Worm (Caenorhabditis elegans) whole organism, early embryonic: ENCODE results near the gene sut-2.
"Not testable (repeated sequence)": the region's sequence is repeated elsewhere in the genome, so short reads cannot be mapped to it uniquely, and the experiment has no call there.

ENCODE experiments used
- B0310.2 ChIP-seq: sonication (generic microtip); optimal IDR thresholded peaks from 2 replicates; lab custom pipeline; 2016; ENCODE audit warnings: mild to moderate bottlenecking, missing genetic modification characterization, missing compliant biosample characterization
- F13C5.2 ChIP-seq: sonication (generic microtip); optimal IDR thresholded peaks from 2 replicates; lab custom pipeline; 2017; ENCODE audit warnings: mild to moderate bottlenecking, missing genetic modification characterization, inconsistent platforms, missing compliant biosample characterization
- aly-1 ChIP-seq: sonication (generic microtip); optimal IDR thresholded peaks from 2 replicates; lab custom pipeline; 2016; ENCODE audit warnings: missing genetic modification characterization, missing compliant biosample characterization
- ama-1 ChIP-seq: fragments of 150-350 bp; optimal IDR thresholded peaks from 2 replicates; lab custom pipeline; 2014
- ceh-13 ChIP-seq: fragments of 200-800 bp; sonication (Bioruptor generic); optimal IDR thresholded peaks from 2 replicates; lab custom pipeline; 2018; ENCODE audit warnings: mild to moderate bottlenecking, missing genetic modification characterization, missing compliant biosample characterization
- ceh-36 ChIP-seq: sonication (generic microtip); optimal IDR thresholded peaks from 2 replicates; lab custom pipeline; 2016; ENCODE audit warnings: missing genetic modification characterization, inconsistent platforms, missing compliant biosample characterization
- ets-7 ChIP-seq: sonication (generic microtip); optimal IDR thresholded peaks from 2 replicates; lab custom pipeline; 2016; ENCODE audit warnings: missing genotype, missing genetic modification characterization, missing compliant biosample characterization
- flt-1 ChIP-seq: fragments of 200-800 bp; sonication (Bioruptor generic); IDR thresholded peaks from 2 replicates; pipeline ENCODE4 v1.3.6; 2022; ENCODE audit warnings: missing genetic modification characterization, missing compliant biosample characterization
- hmbx-1 ChIP-seq: sonication (generic microtip); optimal IDR thresholded peaks from 2 replicates; lab custom pipeline; 2016; ENCODE audit warnings: mild to moderate bottlenecking, missing genetic modification characterization, missing compliant biosample characterization
- hmg-4 ChIP-seq: fragments of 200-800 bp; sonication (Bioruptor generic); optimal IDR thresholded peaks from 2 replicates; lab custom pipeline; 2018; ENCODE audit warnings: mild to moderate bottlenecking, missing genetic modification characterization, missing compliant biosample characterization
- hnd-1 ChIP-seq: sonication (generic microtip); optimal IDR thresholded peaks from 2 replicates; lab custom pipeline; 2016; ENCODE audit warnings: missing genetic modification characterization, missing compliant biosample characterization
- pes-1 ChIP-seq: fragments of 200-800 bp; sonication (Bioruptor generic); IDR thresholded peaks from 2 replicates; pipeline ENCODE4 v1.3.6; 2022; ENCODE audit warnings: missing genetic modification reagents, missing genetic modification characterization, missing compliant biosample characterization
- scrt-1 ChIP-seq: fragments of 200-800 bp; sonication (Bioruptor generic); IDR thresholded peaks from 2 replicates; pipeline ENCODE4 v1.3.6; 2022; ENCODE audit warnings: missing genetic modification characterization, missing compliant biosample characterization
- sea-1 ChIP-seq: fragments of 200-800 bp; sonication (Bioruptor generic); conservative IDR thresholded peaks from 2 replicates; pipeline ENCODE4 v1.3.6; 2022; ENCODE audit warnings: missing genetic modification characterization, missing compliant biosample characterization
- tbx-11 ChIP-seq: fragments of 200-800 bp; sonication (Bioruptor generic); IDR thresholded peaks from 2 replicates; pipeline ENCODE4 v1.3.6; 2022; ENCODE audit warnings: missing genetic modification characterization, missing compliant biosample characterization
- tbx-37 ChIP-seq: fragments of 200-800 bp; sonication (Bioruptor generic); conservative IDR thresholded peaks from 2 replicates; pipeline ENCODE4 v1.3.6; 2022; ENCODE audit warnings: missing genetic modification reagents, missing genetic modification characterization, missing compliant biosample characterization
- tra-4 ChIP-seq: sonication (generic microtip); optimal IDR thresholded peaks from 2 replicates; lab custom pipeline; 2017; ENCODE audit warnings: missing genetic modification characterization, missing compliant biosample characterization

The sut-2 gene

ce11 chrV:4580594-4580993 is 10.7 kb upstream of the sut-2 start:
- no peak for TF ChIP-seq ets-7
- no peak for TF ChIP-seq ama-1 (lab: Kevin White, UChicago)
- no peak for TF ChIP-seq B0310.2
- no peak for TF ChIP-seq scrt-1 (GFP tag; lab: Robert Waterston, UW)
- TF ChIP-seq pes-1 (GFP tag; lab: Robert Waterston, UW): no peak
- TF ChIP-seq hmbx-1 (tag; lab: Kevin White, UChicago): no peak
- no peak for TF ChIP-seq hmg-4
- no peak for TF ChIP-seq tra-4 (tag; lab: Kevin White, UChicago)
- TF ChIP-seq aly-1: no peak
- TF ChIP-seq flt-1 (GFP tag; lab: Robert Waterston, UW): no peak
- TF ChIP-seq tbx-11 (GFP tag; lab: Robert Waterston, UW): no peak

- TF ChIP-seq pes-1 (GFP tag; lab: Robert Waterston, UW): no peak
These were observed 5.6 kb upstream of the sut-2 start for ce11 chrV:4575458-4575857.

ce11 chrV:4573824-4574223 is 4.0 kb upstream of the sut-2 start, which contains the start of gene hpo-39:
hpo-39 (minus strand) TSS chrV:4573924.
- not testable (repeated sequence) for TF ChIP-seq hmg-4; tbx-11 (GFP tag; lab: Robert Waterston, UW); pes-1 (GFP tag; lab: Robert Waterston, UW)

- TF ChIP-seq hmbx-1 (tag; lab: Kevin White, UChicago) (no peak), B0310.2 (no peak), ceh-36 (tag; lab: Kevin White, UChicago) (no peak), sea-1 (GFP tag; lab: Robert Waterston, UW) (no peak), ets-7 (no peak), scrt-1 (GFP tag; lab: Robert Waterston, UW) (no peak), tra-4 (tag; lab: Kevin White, UChicago) (no peak)
These were observed 2.1 kb upstream of the sut-2 start for ce11 chrV:4571997-4572396.

ce11 chrV:4570833-4571232 is 984 bp upstream of the sut-2 start, which contains the start of gene Y61A9LA.3:
Y61A9LA.3 (plus strand) TSS chrV:4571133.
- TF ChIP-seq tbx-11 (GFP tag; lab: Robert Waterston, UW) (no peak), aly-1 (no peak), ceh-36 (tag; lab: Kevin White, UChicago) (no peak), B0310.2 (no peak), ets-7 (no peak), scrt-1 (GFP tag; lab: Robert Waterston, UW) (no peak), ceh-13 (GFP tag; lab: Kevin White, UChicago) (no peak), pes-1 (GFP tag; lab: Robert Waterston, UW) (no peak), tra-4 (tag; lab: Kevin White, UChicago) (no peak), hnd-1 (tag; lab: Kevin White, UChicago) (no peak), hmg-4 (no peak), ama-1 (lab: Kevin White, UChicago) (no peak), tbx-37 (GFP tag; lab: Robert Waterston, UW) (no peak)

- TF ChIP-seq sea-1 (GFP tag; lab: Robert Waterston, UW) (no peak), ets-7 (no peak), hnd-1 (tag; lab: Kevin White, UChicago) (no peak), tbx-11 (GFP tag; lab: Robert Waterston, UW) (no peak), tbx-37 (GFP tag; lab: Robert Waterston, UW) (no peak), hmbx-1 (tag; lab: Kevin White, UChicago) (no peak), scrt-1 (GFP tag; lab: Robert Waterston, UW) (no peak)
These were observed 7.4 kb downstream of the sut-2 start for ce11 chrV:4562493-4562892.

ce11 chrV:4560441-4560840 is 9.4 kb downstream of the sut-2 start, which contains the start of gene Y61A9LA.4:
Y61A9LA.4 (plus strand) TSS chrV:4560741.
- TF ChIP-seq pes-1 (GFP tag; lab: Robert Waterston, UW); flt-1 (GFP tag; lab: Robert Waterston, UW); ama-1 (lab: Kevin White, UChicago): not testable (repeated sequence)

ce11 chrV:4559701-4560100 is 10.1 kb downstream of the sut-2 start, which contains the start of gene Y61A9LA.7:
Y61A9LA.7 (minus strand) TSS chrV:4559801.
- TF ChIP-seq tbx-37 (GFP tag; lab: Robert Waterston, UW) (no peak), ama-1 (lab: Kevin White, UChicago) (no peak), flt-1 (GFP tag; lab: Robert Waterston, UW) (no peak), B0310.2 (no peak), pes-1 (GFP tag; lab: Robert Waterston, UW) (no peak), hmg-4 (no peak), tbx-11 (GFP tag; lab: Robert Waterston, UW) (no peak), hnd-1 (tag; lab: Kevin White, UChicago) (no peak), aly-1 (no peak), tra-4 (tag; lab: Kevin White, UChicago) (no peak), scrt-1 (GFP tag; lab: Robert Waterston, UW) (no peak), ceh-13 (GFP tag; lab: Kevin White, UChicago) (no peak), F13C5.2 (tag; lab: Kevin White, UChicago) (no peak), hmbx-1 (tag; lab: Kevin White, UChicago) (no peak), sea-1 (GFP tag; lab: Robert Waterston, UW) (no peak)

ce11 chrV:4553572-4553971 is 16.3 kb downstream of the sut-2 start, which contains the start of gene Y61A9LA.12:
Y61A9LA.12 (plus strand) TSS chrV:4553872.
- TF ChIP-seq ets-7; tbx-11 (GFP tag; lab: Robert Waterston, UW); tbx-37 (GFP tag; lab: Robert Waterston, UW): not testable (repeated sequence)
